Worm (Caenorhabditis elegans): ENCODE results near the gene Y62F5A.12.

Y62F5A.12 gene

ce11 chrII:11487999-11488398 is 46.3 kb downstream of the Y62F5A.12 start, which contains the start of gene B0334.13:
B0334.13 (plus strand) TSS chrII:11488299.
- no peak for TF ChIP-seq ztf-29 (GFP tag; IDR thresholded peaks at IDR 0.05)
- TF ChIP-seq flt-1 (GFP tag; IDR thresholded peaks at IDR 0.05), result no peak
- no peak for TF ChIP-seq med-1 (GFP tag; optimal IDR thresholded peaks at IDR 0.05; ENCODE audit: insufficient read depth)

ce11 chrII:11486698-11487234 is 47.5 kb downstream of the Y62F5A.12 start, which contains the start of gene ttr-18:
ttr-18 (minus strand) TSS chrII:11486748.
- TF ChIP-seq flt-1 (GFP tag; IDR thresholded peaks at IDR 0.05), result no peak
- no peak for TF ChIP-seq cog-1 (tag; optimal IDR thresholded peaks at IDR 0.05)
- no peak for TF ChIP-seq klf-2 (GFP tag; conservative IDR thresholded peaks at IDR 0.05)
- no peak for TF ChIP-seq T22C8.4 (GFP tag; IDR thresholded peaks at IDR 0.05)
- TF ChIP-seq med-1 (GFP tag; optimal IDR thresholded peaks at IDR 0.05; ENCODE audit: insufficient read depth), result no peak
- no peak for TF ChIP-seq ztf-29 (GFP tag; IDR thresholded peaks at IDR 0.05)
- no peak for TF ChIP-seq ref-1 (GFP tag; conservative IDR thresholded peaks at IDR 0.05)
- no peak for TF ChIP-seq tab-1 (GFP tag; IDR thresholded peaks at IDR 0.05)
- no peak for TF ChIP-seq ztf-23 (GFP tag; IDR thresholded peaks at IDR 0.05)

- TF ChIP-seq ztf-23 (GFP tag; IDR thresholded peaks at IDR 0.05) (no peak), tab-1 (GFP tag; IDR thresholded peaks at IDR 0.05) (no peak), klf-2 (GFP tag; conservative IDR thresholded peaks at IDR 0.05) (no peak), ztf-29 (GFP tag; IDR thresholded peaks at IDR 0.05) (no peak), ref-1 (GFP tag; conservative IDR thresholded peaks at IDR 0.05) (no peak), med-1 (GFP tag; optimal IDR thresholded peaks at IDR 0.05; ENCODE audit: insufficient read depth) (no peak), cog-1 (tag; optimal IDR thresholded peaks at IDR 0.05) (no peak), T22C8.4 (GFP tag; IDR thresholded peaks at IDR 0.05) (no peak), flt-1 (GFP tag; IDR thresholded peaks at IDR 0.05) (no peak)
These were observed 49.1 kb downstream of the Y62F5A.12 start, which contains the start of gene twk-5 for ce11 chrII:11485200-11485599. twk-5 (minus strand) TSS chrII:11485300.

ce11 chrII:11484600-11484999 is 49.7 kb downstream of the Y62F5A.12 start:
- TF ChIP-seq T22C8.4 (GFP tag; IDR thresholded peaks at IDR 0.05) (peak; percentile 96), ztf-29 (GFP tag; IDR thresholded peaks at IDR 0.05) (peak; percentile 95), ztf-23 (GFP tag; IDR thresholded peaks at IDR 0.05) (peak; percentile 96), ref-1 (GFP tag; conservative IDR thresholded peaks at IDR 0.05) (peak; percentile 94), klf-2 (GFP tag; conservative IDR thresholded peaks at IDR 0.05) (peak; percentile 98), flt-1 (GFP tag; IDR thresholded peaks at IDR 0.05) (peak; percentile 98), med-1 (GFP tag; optimal IDR thresholded peaks at IDR 0.05; ENCODE audit: insufficient read depth) (peak; percentile 85), cog-1 (tag; optimal IDR thresholded peaks at IDR 0.05) (peak; percentile 93), tab-1 (GFP tag; IDR thresholded peaks at IDR 0.05) (peak; percentile 99)
